Fruit fly (Drosophila melanogaster) whole organism, embryonic: ENCODE measurements around the gene CG43389.

Source experiments
- Atf3 ChIP-seq: fragments of 200-800 bp; sonication (Bioruptor generic); optimal IDR thresholded peaks from 3 replicates; lab custom pipeline; 2016; ENCODE audit warnings: missing biosample characterization, missing genetic modification characterization
- Bdp1 ChIP-seq: fragments of 200-800 bp; sonication (Bioruptor generic); optimal IDR thresholded peaks from 3 replicates; lab custom pipeline; 2016; ENCODE audit warnings: missing biosample characterization, missing genetic modification characterization
- Bteb2 ChIP-seq: fragments of 200-800 bp; sonication (Bioruptor generic); optimal IDR thresholded peaks from 2 replicates; lab custom pipeline; 2016; ENCODE audit warnings: missing biosample characterization, missing genetic modification characterization
- CG11456 ChIP-seq: fragments of 200-800 bp; sonication (Bioruptor generic); IDR thresholded peaks from 3 replicates; pipeline ENCODE4 v1.3.6; 2022; ENCODE audit warnings: missing biosample characterization, missing genetic modification characterization
- CG14710 ChIP-seq: fragments of 200-800 bp; sonication (Bioruptor generic); optimal IDR thresholded peaks from 3 replicates; lab custom pipeline; 2019; ENCODE audit warnings: missing biosample characterization, mild to moderate bottlenecking, missing genetic modification characterization, moderate library complexity
- CG15696 ChIP-seq: fragments of 200-800 bp; sonication (Bioruptor generic); optimal IDR thresholded peaks from 2 replicates; lab custom pipeline; 2019; ENCODE audit warnings: missing biosample characterization, mild to moderate bottlenecking, missing genetic modification characterization, moderate library complexity
- CG1602 ChIP-seq: fragments of 200-800 bp; sonication (Bioruptor generic); optimal IDR thresholded peaks from 3 replicates; lab custom pipeline; 2016; ENCODE audit warnings: missing biosample characterization, missing genetic modification characterization
- CG17912 ChIP-seq: fragments of 200-800 bp; sonication (Bioruptor generic); optimal IDR thresholded peaks from 2 replicates; lab custom pipeline; 2018; ENCODE audit warnings: missing biosample characterization, mild to moderate bottlenecking, missing genetic modification characterization
- CG18619 ChIP-seq: fragments of 200-800 bp; sonication (Bioruptor generic); optimal IDR thresholded peaks from 3 replicates; lab custom pipeline; 2017; ENCODE audit warnings: missing biosample characterization, mild to moderate bottlenecking, missing genetic modification characterization
- CG32532 ChIP-seq: fragments of 200-800 bp; sonication (Bioruptor generic); IDR thresholded peaks from 2 replicates; pipeline ENCODE4 v1.3.6; 2022; ENCODE audit warnings: missing biosample characterization, missing genetic modification characterization
- CG32767 ChIP-seq: fragments of 200-800 bp; sonication (Bioruptor generic); IDR thresholded peaks from 2 replicates; pipeline ENCODE4 v1.3.6; 2022; ENCODE audit warnings: missing biosample characterization, missing genetic modification characterization
- CG32772 ChIP-seq: fragments of 200-800 bp; sonication (Bioruptor generic); IDR thresholded peaks from 2 replicates; pipeline ENCODE4 v1.3.6; 2022; ENCODE audit warnings: missing biosample characterization, missing genetic modification characterization
- CG34376 ChIP-seq: fragments of 200-800 bp; sonication (Bioruptor generic); optimal IDR thresholded peaks from 2 replicates; lab custom pipeline; 2018; ENCODE audit warnings: missing biosample characterization, mild to moderate bottlenecking, missing genetic modification characterization
- CG4328 ChIP-seq: fragments of 200-800 bp; sonication (Bioruptor generic); optimal IDR thresholded peaks from 3 replicates; lab custom pipeline; 2017; ENCODE audit warnings: missing biosample characterization, missing genetic modification reagents, missing genetic modification characterization
- CG4707 ChIP-seq: fragments of 200-800 bp; sonication (Bioruptor generic); optimal IDR thresholded peaks from 2 replicates; lab custom pipeline; 2018; ENCODE audit warnings: missing biosample characterization, mild to moderate bottlenecking, missing genetic modification characterization, moderate library complexity
- CG4854 ChIP-seq: fragments of 200-800 bp; sonication (Bioruptor generic); optimal IDR thresholded peaks from 2 replicates; lab custom pipeline; 2016; ENCODE audit warnings: missing biosample characterization, missing genetic modification characterization, inconsistent platforms
- CG6175 ChIP-seq: fragments of 200-800 bp; sonication (Bioruptor generic); IDR thresholded peaks from 3 replicates; pipeline ENCODE4 v1.3.6; 2022; ENCODE audit warnings: missing biosample characterization, missing genetic modification characterization
- CG7963 ChIP-seq: fragments of 200-800 bp; sonication (Bioruptor generic); IDR thresholded peaks from 3 replicates; pipeline ENCODE4 v1.3.6; 2022; ENCODE audit warnings: missing biosample characterization, missing genetic modification characterization; ENCODE audit not compliant: partially characterized antibody
- CG8924 ChIP-seq: fragments of 200-800 bp; optimal IDR thresholded peaks from 3 replicates; lab custom pipeline; 2019; ENCODE audit warnings: missing biosample characterization, mild to moderate bottlenecking, missing genetic modification characterization, moderate library complexity
- CG8944 ChIP-seq: fragments of 200-800 bp; sonication (Bioruptor generic); optimal IDR thresholded peaks from 3 replicates; lab custom pipeline; 2016; ENCODE audit warnings: missing biosample characterization, missing genetic modification characterization
- CoRest ChIP-seq: fragments of 200-800 bp; sonication (Bioruptor generic); optimal IDR thresholded peaks from 3 replicates; lab custom pipeline; 2018; ENCODE audit warnings: missing biosample characterization, mild to moderate bottlenecking, missing genetic modification characterization, moderate library complexity
- D19B ChIP-seq: fragments of 200-800 bp; sonication (Bioruptor generic); optimal IDR thresholded peaks from 2 replicates; lab custom pipeline; 2017; ENCODE audit warnings: missing biosample characterization, mild to moderate bottlenecking, missing genetic modification characterization
- Dbx ChIP-seq: fragments of 200-800 bp; sonication (Bioruptor generic); IDR thresholded peaks from 3 replicates; pipeline ENCODE4 v1.3.6; 2022; ENCODE audit warnings: missing biosample characterization, missing genetic modification characterization
- Ets97D ChIP-seq: fragments of 200-800 bp; sonication (Bioruptor generic); optimal IDR thresholded peaks from 3 replicates; lab custom pipeline; 2016; ENCODE audit warnings: missing biosample characterization, missing genetic modification characterization
- Fer1 ChIP-seq: fragments of 200-800 bp; sonication (Bioruptor generic); optimal IDR thresholded peaks from 2 replicates; lab custom pipeline; 2017; ENCODE audit warnings: missing biosample characterization, mild to moderate bottlenecking, missing genetic modification characterization
- HLH3B ChIP-seq: fragments of 200-800 bp; sonication (Bioruptor generic); IDR thresholded peaks from 2 replicates; pipeline ENCODE4 v1.3.6; 2022; ENCODE audit warnings: missing biosample characterization, missing genetic modification characterization
- Hr3 ChIP-seq: fragments of 200-800 bp; sonication (Bioruptor generic); optimal IDR thresholded peaks from 3 replicates; lab custom pipeline; 2016; ENCODE audit warnings: missing biosample characterization, missing genetic modification characterization
- Med ChIP-seq: fragments of 200-800 bp; sonication (Bioruptor generic); peaks from one replicate; lab custom pipeline; 2016; ENCODE audit warnings: missing biosample characterization, missing genetic modification characterization, mild to moderate bottlenecking, inconsistent platforms, moderate library complexity
- NFAT ChIP-seq: fragments of 200-800 bp; sonication (Bioruptor generic); IDR thresholded peaks from 2 replicates; pipeline ENCODE4 v1.3.6; 2022; ENCODE audit warnings: missing biosample characterization, missing genetic modification characterization
- Nf-YC ChIP-seq: fragments of 200-800 bp; optimal IDR thresholded peaks from 3 replicates; lab custom pipeline; 2019; ENCODE audit warnings: missing biosample characterization, mild to moderate bottlenecking, missing genetic modification characterization, moderate library complexity
- Ravus ChIP-seq: fragments of 200-800 bp; sonication (Bioruptor generic); IDR thresholded peaks from 2 replicates; pipeline ENCODE4 v1.3.6; 2022; ENCODE audit warnings: missing biosample characterization, missing genetic modification characterization
- Sry-δ ChIP-seq: fragments of 200-800 bp; sonication (Bioruptor generic); optimal IDR thresholded peaks from 2 replicates; lab custom pipeline; 2016; ENCODE audit warnings: missing biosample characterization, missing genetic modification characterization
- TFAM ChIP-seq: fragments of 200-800 bp; sonication (Bioruptor generic); optimal IDR thresholded peaks from 2 replicates; lab custom pipeline; 2017; ENCODE audit warnings: missing biosample characterization, missing genetic modification characterization, inconsistent platforms
- abd-A ChIP-seq: fragments of 200-800 bp; sonication (Bioruptor generic); optimal IDR thresholded peaks from 3 replicates; lab custom pipeline; 2019; ENCODE audit warnings: missing biosample characterization, mild to moderate bottlenecking, missing genetic modification characterization, moderate library complexity
- bbx ChIP-seq: fragments of 200-800 bp; sonication (Bioruptor generic); IDR thresholded peaks from 2 replicates; pipeline ENCODE4 v1.3.6; 2022; ENCODE audit warnings: missing biosample characterization, missing genetic modification characterization; ENCODE audit not compliant: partially characterized antibody
- crp ChIP-seq, 2 experiments: fragments of 200-800 bp; sonication (Bioruptor generic); optimal IDR thresholded peaks; 2 replicates in 1 of 2; 3 replicates in 1 of 2; lab custom pipeline; 2017; ENCODE audit warnings: missing biosample characterization in 2 of 2, missing genetic modification characterization in 2 of 2, mild to moderate bottlenecking in 1 of 2, moderate library complexity in 1 of 2
- danr ChIP-seq: fragments of 200-800 bp; sonication (Bioruptor generic); IDR thresholded peaks from 2 replicates; pipeline ENCODE4 v1.3.6; 2022; ENCODE audit warnings: missing biosample characterization, missing genetic modification characterization
- dati ChIP-seq: fragments of 200-800 bp; sonication (Bioruptor generic); IDR thresholded peaks from 2 replicates; pipeline ENCODE4 v1.3.6; 2022; ENCODE audit warnings: missing biosample characterization, missing genetic modification characterization
- gro ChIP-seq: fragments of 200-800 bp; sonication (Bioruptor generic); optimal IDR thresholded peaks from 2 replicates; lab custom pipeline; 2016; ENCODE audit warnings: missing biosample characterization, missing genetic modification characterization
- hth ChIP-seq: fragments of >200 bp; optimal IDR thresholded peaks from 2 replicates; lab custom pipeline; 2017; ENCODE audit warnings: inconsistent platforms
- kni ChIP-seq: fragments of 200-800 bp; sonication (Bioruptor generic); optimal IDR thresholded peaks from 3 replicates; lab custom pipeline; 2017; ENCODE audit warnings: mild to moderate bottlenecking, missing biosample characterization, missing genetic modification reagents, missing genetic modification characterization
- lov ChIP-seq, 2 experiments: fragments of 200-800 bp in 1 of 2; fragments of >200 bp in 1 of 2; sonication (Bioruptor generic) in 1 of 2; IDR thresholded peaks in 1 of 2; optimal IDR thresholded peaks in 1 of 2; 2 replicates in 1 of 2; 3 replicates in 1 of 2; pipeline versions ENCODE4 v1.3.6 to Lab custom; 2017 to 2022; ENCODE audit warnings: missing biosample characterization in 1 of 2, missing genetic modification characterization in 1 of 2
- oc ChIP-seq: fragments of 200-800 bp; sonication (Bioruptor generic); optimal IDR thresholded peaks from 2 replicates; lab custom pipeline; 2018; ENCODE audit warnings: missing biosample characterization, mild to moderate bottlenecking, missing genetic modification characterization, moderate library complexity
- pfk ChIP-seq: fragments of 200-800 bp; sonication (Bioruptor generic); optimal IDR thresholded peaks from 2 replicates; lab custom pipeline; 2018; ENCODE audit warnings: missing biosample characterization, mild to moderate bottlenecking, missing genetic modification characterization, moderate library complexity
- phol ChIP-seq: fragments of 200-800 bp; sonication (Bioruptor generic); optimal IDR thresholded peaks from 3 replicates; lab custom pipeline; 2018; ENCODE audit warnings: missing biosample characterization, mild to moderate bottlenecking, missing genetic modification characterization, moderate library complexity
- repo ChIP-seq: fragments of 200-800 bp; sonication (Bioruptor generic); optimal IDR thresholded peaks from 2 replicates; lab custom pipeline; 2016; ENCODE audit warnings: missing biosample characterization, missing genetic modification characterization
- schlank ChIP-seq: fragments of 200-800 bp; sonication (Bioruptor generic); optimal IDR thresholded peaks from 2 replicates; lab custom pipeline; 2018; ENCODE audit warnings: missing biosample characterization, mild to moderate bottlenecking, missing genetic modification characterization
- slp2 ChIP-seq: fragments of 200-800 bp; sonication (Bioruptor generic); optimal IDR thresholded peaks from 2 replicates; lab custom pipeline; 2016; ENCODE audit warnings: missing biosample characterization, missing genetic modification characterization
- unc-4 ChIP-seq: fragments of 200-800 bp; sonication (Bioruptor generic); IDR thresholded peaks from 2 replicates; pipeline ENCODE4 v1.3.6; 2022; ENCODE audit warnings: missing biosample characterization, missing genetic modification characterization; ENCODE audit not compliant: partially characterized antibody

CG43389 gene

DNA sequence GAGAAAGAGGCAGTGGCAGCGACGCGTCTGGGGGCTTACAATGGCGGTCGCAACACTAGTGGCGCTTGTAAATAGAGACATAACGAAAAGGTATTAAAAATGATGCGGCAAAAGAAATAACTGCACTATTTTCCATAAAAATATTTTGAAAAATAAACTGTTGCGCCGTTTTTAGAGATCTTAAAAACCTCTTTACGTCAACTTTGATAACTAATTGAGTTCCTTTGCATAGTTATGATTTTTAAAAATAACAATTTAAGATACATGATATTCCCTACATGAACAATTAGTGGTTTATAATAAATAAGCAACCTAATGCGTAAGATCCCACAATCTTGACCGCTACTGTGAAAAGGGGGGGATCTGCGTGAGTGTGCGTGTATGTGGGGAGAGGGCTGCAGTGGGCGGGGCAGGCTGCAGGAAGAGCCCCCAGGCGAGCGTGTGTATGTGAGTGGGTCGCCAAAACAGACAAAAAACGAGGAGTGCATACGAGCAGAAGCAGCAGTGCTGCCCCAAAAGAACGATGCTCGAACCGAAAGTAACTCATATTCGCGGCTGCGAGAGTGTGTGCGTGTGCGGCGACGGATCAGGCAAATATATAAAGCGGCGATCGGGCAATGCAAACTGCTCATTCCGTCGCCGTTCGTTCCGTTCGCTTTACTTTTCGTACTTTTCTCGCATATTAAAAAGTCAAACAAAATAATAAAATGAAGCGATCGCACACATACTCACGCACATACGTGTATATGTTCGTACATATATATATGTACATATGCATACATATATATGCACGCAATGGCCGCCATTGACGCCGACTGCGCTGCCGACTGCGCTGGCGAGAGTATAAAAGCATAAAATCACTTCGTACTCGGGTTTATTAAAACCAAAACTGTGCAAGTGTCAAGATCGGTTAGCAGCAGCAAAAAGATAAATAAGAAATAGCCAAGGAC is 1.2 kb downstream of the CG43389 start (continued):
- TF ChIP-seq dati (GFP tag; lab: Robert Waterston, UW) (0 out of 2 replicates have a peak, but pooled peaks have one; percentile 21), unc-4 (GFP tag; lab: Robert Waterston, UW) (no peak), NFAT (GFP tag; lab: Robert Waterston, UW) (no peak), CG18619 (GFP tag; lab: Kevin White, UChicago) (peak; percentile 45), bbx (GFP tag; lab: Robert Waterston, UW) (no peak), TFAM (GFP tag; lab: Kevin White, UChicago) (no peak), CG4707 (GFP tag; lab: Kevin White, UChicago) (no peak), CG4328 (GFP tag; lab: Kevin White, UChicago) (no peak), CG7963 (GFP tag; lab: Robert Waterston, UW) (no peak), CG4854 (no peak), Hr3 (peak; percentile 18), D19B (no peak), CG32772 (GFP tag; lab: Robert Waterston, UW) (no peak), CG32767 (GFP tag; lab: Robert Waterston, UW) (0 out of 2 replicates have a peak, but pooled peaks have one; percentile 21), CG1602 (peak; percentile 34), oc (peak; percentile 29), CG32532 (GFP tag; lab: Robert Waterston, UW) (no peak), CG8924 (tag; lab: Kevin White, UChicago) (peak; percentile 54), kni (GFP tag; lab: Kevin White, UChicago) (no peak), CG14710 (tag; lab: Kevin White, UChicago) (peak; percentile 3), Bteb2 (GFP tag; lab: Kevin White, UChicago) (peak; percentile 44), schlank (no peak), Ets97D (GFP tag; lab: Kevin White, UChicago) (no peak), lov (optimal IDR thresholded peaks at IDR 0.05; lab: Kevin White, UChicago) (no peak), lov (GFP tag; IDR thresholded peaks at IDR 0.05; lab: Robert Waterston, UW) (no peak), hth (no peak), Atf3 (GFP tag; lab: Kevin White, UChicago) (no peak), Nf-YC (tag; lab: Kevin White, UChicago) (no peak), CoRest (tag; lab: Kevin White, UChicago) (peak; percentile 66), crp (GFP tag; optimal IDR thresholded peaks at IDR 0.05; lab: Kevin White, UChicago) (no peak), Bdp1 (GFP tag; lab: Kevin White, UChicago) (no peak), Fer1 (GFP tag; lab: Kevin White, UChicago) (no peak), Sry-δ (GFP tag; lab: Kevin White, UChicago) (no peak), slp2 (GFP tag; lab: Kevin White, UChicago) (no peak), HLH3B (no peak), CG15696 (no peak), abd-A (tag; lab: Kevin White, UChicago) (no peak), CG17912 (GFP tag; lab: Kevin White, UChicago) (no peak), Dbx (GFP tag; lab: Robert Waterston, UW) (no peak), CG34376 (GFP tag; lab: Kevin White, UChicago) (no peak), repo (GFP tag; lab: Kevin White, UChicago) (no peak), CG6175 (GFP tag; lab: Robert Waterston, UW) (no peak), danr (GFP tag; lab: Robert Waterston, UW) (no peak), gro (GFP tag; lab: Kevin White, UChicago) (no peak), Med (peak; percentile 84), pfk (GFP tag; lab: Kevin White, UChicago) (no peak), CG8944 (peak; percentile 40), phol (tag; lab: Kevin White, UChicago) (peak; percentile 56), Ravus (no peak), CG11456 (no peak)
